Worm (Caenorhabditis elegans) whole organism, L2 larva: Measurements from ENCODE around the gene K02F6.5.
"Not testable (repeated sequence)": the region's sequence is repeated elsewhere in the genome, so short reads cannot be mapped to it uniquely, and the experiment has no call there.

Experiments used
- C34F6.9 ChIP-seq: fragments of 150-350 bp; optimal IDR thresholded peaks from 2 replicates; lab custom pipeline; 2014; ENCODE audit warnings: missing biosample characterization, missing genetic modification characterization
- F13H6.1 ChIP-seq: sonication (generic microtip); optimal IDR thresholded peaks from 2 replicates; lab custom pipeline; 2016; ENCODE audit warnings: missing genetic modification characterization, missing compliant biosample characterization
- R02D3.7 ChIP-seq: fragments of 150-350 bp; optimal IDR thresholded peaks from 2 replicates; lab custom pipeline; 2014; ENCODE audit warnings: missing biosample characterization, missing genetic modification characterization
- Y55F3AM.14 ChIP-seq: fragments of 200-800 bp; sonication (Bioruptor generic); optimal IDR thresholded peaks from 2 replicates; lab custom pipeline; 2018; ENCODE audit warnings: mild to moderate bottlenecking, missing genetic modification characterization, missing compliant biosample characterization
- ZK546.5 ChIP-seq: sonication (generic microtip); optimal IDR thresholded peaks from 2 replicates; lab custom pipeline; 2017; ENCODE audit warnings: missing biosample characterization, missing genetic modification characterization
- alr-1 ChIP-seq: fragments of 150-350 bp; optimal IDR thresholded peaks from 2 replicates; lab custom pipeline; 2014; ENCODE audit warnings: missing biosample characterization, missing genetic modification characterization
- aly-2 ChIP-seq: fragments of 150-350 bp; optimal IDR thresholded peaks from 2 replicates; lab custom pipeline; 2014; ENCODE audit warnings: missing biosample characterization, missing genetic modification characterization
- ama-1 ChIP-seq: fragments of 150-350 bp; optimal IDR thresholded peaks from 2 replicates; lab custom pipeline; 2018; ENCODE audit warnings: inconsistent platforms
- ceh-16 ChIP-seq: fragments of 150-350 bp; optimal IDR thresholded peaks from 2 replicates; lab custom pipeline; 2014; ENCODE audit warnings: missing biosample characterization, missing genetic modification characterization
- ceh-82 ChIP-seq: fragments of 150-350 bp; optimal IDR thresholded peaks from 2 replicates; lab custom pipeline; 2014; ENCODE audit warnings: missing biosample characterization, missing genetic modification characterization
- crh-2 ChIP-seq: sonication (generic microtip); optimal IDR thresholded peaks from 2 replicates; lab custom pipeline; 2017; ENCODE audit warnings: missing biosample characterization, missing genetic modification characterization
- dmd-4 ChIP-seq: sonication (generic microtip); optimal IDR thresholded peaks from 2 replicates; lab custom pipeline; 2017; ENCODE audit warnings: missing biosample characterization, missing genetic modification characterization
- egl-27 ChIP-seq: sonication (generic microtip); optimal IDR thresholded peaks from 3 replicates; lab custom pipeline; 2017; ENCODE audit warnings: missing biosample characterization, missing genetic modification reagents, missing genetic modification characterization
- elt-1 ChIP-seq: fragments of 150-350 bp; optimal IDR thresholded peaks from 2 replicates; lab custom pipeline; 2014; ENCODE audit warnings: missing biosample characterization, missing genetic modification characterization
- elt-3 ChIP-seq: sonication (generic microtip); optimal IDR thresholded peaks from 2 replicates; lab custom pipeline; 2017; ENCODE audit warnings: missing biosample characterization, missing genetic modification characterization
- fos-1 ChIP-seq: fragments of 150-350 bp; optimal IDR thresholded peaks from 2 replicates; lab custom pipeline; 2014; ENCODE audit warnings: missing biosample characterization, missing genetic modification characterization
- gmeb-1 ChIP-seq: fragments of 150-350 bp; optimal IDR thresholded peaks from 2 replicates; lab custom pipeline; 2014; ENCODE audit warnings: missing biosample characterization, missing genetic modification characterization
- lin-11 ChIP-seq: fragments of 150-350 bp; sonication (generic microtip); optimal IDR thresholded peaks from 2 replicates; lab custom pipeline; 2014; ENCODE audit warnings: missing biosample characterization, missing genetic modification characterization, inconsistent platforms, mixed read lengths
- lin-13 ChIP-seq: fragments of 150-350 bp; optimal IDR thresholded peaks from 2 replicates; lab custom pipeline; 2014; ENCODE audit warnings: missing biosample characterization, missing genetic modification reagents, missing genetic modification characterization
- lin-39 ChIP-seq: fragments of 150-350 bp; optimal IDR thresholded peaks from 2 replicates; lab custom pipeline; 2014; ENCODE audit warnings: missing biosample characterization, missing genetic modification reagents, missing genetic modification characterization
- lsy-2 ChIP-seq, 2 experiments: fragments of 150-350 bp in 1 of 2; sonication (generic microtip) in 1 of 2; optimal IDR thresholded peaks; 2 replicates each; lab custom pipeline; 2014 to 2017; ENCODE audit warnings: missing biosample characterization in 2 of 2, missing genetic modification characterization in 2 of 2
- mab-5 ChIP-seq: fragments of 150-350 bp; optimal IDR thresholded peaks from 2 replicates; lab custom pipeline; 2014; ENCODE audit warnings: missing biosample characterization, missing genetic modification characterization
- mbf-1 ChIP-seq: sonication (generic microtip); optimal IDR thresholded peaks from 2 replicates; lab custom pipeline; 2017; ENCODE audit warnings: missing biosample characterization, missing genetic modification characterization
- mdl-1 ChIP-seq, 2 experiments: fragments of 150-350 bp in 1 of 2; sonication (generic microtip) in 1 of 2; optimal IDR thresholded peaks; 2 replicates each; lab custom pipeline; 2017; ENCODE audit warnings: missing biosample characterization in 2 of 2, missing genetic modification characterization in 2 of 2
- nhr-10 ChIP-seq: sonication (generic microtip); optimal IDR thresholded peaks from 2 replicates; lab custom pipeline; 2017; ENCODE audit warnings: missing biosample characterization, missing genetic modification characterization
- nhr-11 ChIP-seq: fragments of 150-350 bp; optimal IDR thresholded peaks from 2 replicates; lab custom pipeline; 2014; ENCODE audit warnings: missing biosample characterization, missing genetic modification characterization
- nhr-12 ChIP-seq: fragments of 150-350 bp; optimal IDR thresholded peaks from 2 replicates; lab custom pipeline; 2014; ENCODE audit warnings: missing biosample characterization, missing genetic modification characterization
- nhr-129 ChIP-seq: fragments of 150-350 bp; optimal IDR thresholded peaks from 2 replicates; lab custom pipeline; 2014; ENCODE audit warnings: missing biosample characterization, missing genetic modification characterization
- nhr-21 ChIP-seq: fragments of 150-350 bp; optimal IDR thresholded peaks from 2 replicates; lab custom pipeline; 2014; ENCODE audit warnings: missing biosample characterization, missing genetic modification characterization
- nhr-23 ChIP-seq: fragments of 150-350 bp; optimal IDR thresholded peaks from 2 replicates; lab custom pipeline; 2014; ENCODE audit warnings: missing biosample characterization, missing genetic modification reagents, missing genetic modification characterization
- nhr-237 ChIP-seq: fragments of 150-350 bp; optimal IDR thresholded peaks from 2 replicates; lab custom pipeline; 2014; ENCODE audit warnings: missing biosample characterization, missing genetic modification characterization
- nhr-25 ChIP-seq: fragments of 150-350 bp; sonication (generic microtip); optimal IDR thresholded peaks from 3 replicates; lab custom pipeline; 2014; ENCODE audit warnings: missing biosample characterization, missing genetic modification characterization
- nhr-6 ChIP-seq: fragments of 150-350 bp; optimal IDR thresholded peaks from 2 replicates; lab custom pipeline; 2014; ENCODE audit warnings: missing biosample characterization, missing genetic modification characterization
- nhr-77 ChIP-seq: fragments of 150-350 bp; optimal IDR thresholded peaks from 2 replicates; lab custom pipeline; 2014; ENCODE audit warnings: missing biosample characterization, missing genetic modification characterization
- peb-1 ChIP-seq: fragments of 150-350 bp; optimal IDR thresholded peaks from 2 replicates; lab custom pipeline; 2014; ENCODE audit warnings: missing biosample characterization, missing genetic modification characterization
- sem-4 ChIP-seq: fragments of 150-350 bp; optimal IDR thresholded peaks from 2 replicates; lab custom pipeline; 2014; ENCODE audit warnings: missing biosample characterization, missing genetic modification reagents, missing genetic modification characterization
- skn-1 ChIP-seq: sonication (generic microtip); optimal IDR thresholded peaks from 2 replicates; lab custom pipeline; 2017; ENCODE audit warnings: missing biosample characterization, missing genetic modification characterization
- sma-3 ChIP-seq: sonication (generic microtip); optimal IDR thresholded peaks from 2 replicates; lab custom pipeline; 2016; ENCODE audit warnings: missing genetic modification reagents, missing genetic modification characterization, missing compliant biosample characterization
- sma-9 ChIP-seq, 2 experiments: fragments of 150-350 bp in 1 of 2; sonication (generic microtip) in 1 of 2; optimal IDR thresholded peaks; 2 replicates each; lab custom pipeline; 2014 to 2016; ENCODE audit warnings: missing genetic modification characterization in 2 of 2, mild to moderate bottlenecking in 1 of 2, missing biosample characterization in 1 of 2, missing compliant biosample characterization in 1 of 2, missing genetic modification reagents in 1 of 2, moderate library complexity in 1 of 2
- snpc-4 ChIP-seq: fragments of 150-350 bp; optimal IDR thresholded peaks from 2 replicates; lab custom pipeline; 2014; ENCODE audit warnings: missing biosample characterization, missing genetic modification characterization
- unc-39 ChIP-seq: fragments of 150-350 bp; optimal IDR thresholded peaks from 2 replicates; lab custom pipeline; 2014; ENCODE audit warnings: missing biosample characterization, missing genetic modification characterization
- unc-55 ChIP-seq: fragments of 150-350 bp; sonication (generic microtip); optimal IDR thresholded peaks from 3 replicates; lab custom pipeline; 2014; ENCODE audit warnings: missing biosample characterization, missing genetic modification reagents, missing genetic modification characterization
- unc-62 ChIP-seq: fragments of 150-350 bp; optimal IDR thresholded peaks from 2 replicates; lab custom pipeline; 2014; ENCODE audit warnings: missing biosample characterization, missing genetic modification reagents, missing genetic modification characterization
- zag-1 ChIP-seq: fragments of 150-350 bp; optimal IDR thresholded peaks from 2 replicates; lab custom pipeline; 2014; ENCODE audit warnings: missing biosample characterization, missing genetic modification characterization
- ztf-1 ChIP-seq: fragments of 200-800 bp; sonication (Bioruptor generic); conservative IDR thresholded peaks from 2 replicates; pipeline ENCODE4 v1.3.6; 2022; ENCODE audit warnings: missing genetic modification characterization, missing compliant biosample characterization
- ztf-11 ChIP-seq: sonication (generic microtip); optimal IDR thresholded peaks from 2 replicates; lab custom pipeline; 2017; ENCODE audit warnings: missing biosample characterization, missing genetic modification characterization
- ztf-4 ChIP-seq: fragments of 150-350 bp; optimal IDR thresholded peaks from 2 replicates; lab custom pipeline; 2014; ENCODE audit warnings: missing biosample characterization, missing genetic modification characterization

Gene K02F6.5

ce11 chrII:2553662-2554061 lies 19.1 kb downstream of the K02F6.5 start, which contains the start of gene K02F6.1:
Gene K02F6.1 (plus strand): TSS chrII:2553962.
- TF ChIP-seq fos-1 (tag; lab: Kevin White, UChicago); nhr-77 (tag; lab: Kevin White, UChicago); R02D3.7: not testable (repeated sequence)
- TF ChIP-seq, all 48 proteins: peak for 0; not testable (repeated sequence) for 48

ce11 chrII:2563973-2564372 lies 29.4 kb downstream of the K02F6.5 start, which contains the start of gene nep-18:
Gene nep-18 (minus strand): TSS chrII:2564073.
- TF ChIP-seq sma-9 (GFP tag; optimal IDR thresholded peaks at IDR 0.05; lab: Kevin White, UChicago) (no peak), sma-9 (tag; optimal IDR thresholded peaks at IDR 0.05; lab: Kevin White, UChicago) (no peak), lin-39 (tag; lab: Kevin White, UChicago) (no peak), ztf-4 (tag; lab: Kevin White, UChicago) (no peak), nhr-6 (no peak), nhr-77 (tag; lab: Kevin White, UChicago) (no peak), nhr-237 (tag; lab: Kevin White, UChicago) (no peak), lin-13 (no peak), nhr-25 (tag; lab: Kevin White, UChicago) (no peak), lsy-2 (tag; optimal IDR thresholded peaks at IDR 0.05; lab: Kevin White, UChicago) (no peak), nhr-23 (tag; lab: Kevin White, UChicago) (no peak), nhr-21 (no peak), snpc-4 (tag; lab: Kevin White, UChicago) (no peak), aly-2 (no peak), ZK546.5 (tag; lab: Kevin White, UChicago) (no peak)

DNA sequence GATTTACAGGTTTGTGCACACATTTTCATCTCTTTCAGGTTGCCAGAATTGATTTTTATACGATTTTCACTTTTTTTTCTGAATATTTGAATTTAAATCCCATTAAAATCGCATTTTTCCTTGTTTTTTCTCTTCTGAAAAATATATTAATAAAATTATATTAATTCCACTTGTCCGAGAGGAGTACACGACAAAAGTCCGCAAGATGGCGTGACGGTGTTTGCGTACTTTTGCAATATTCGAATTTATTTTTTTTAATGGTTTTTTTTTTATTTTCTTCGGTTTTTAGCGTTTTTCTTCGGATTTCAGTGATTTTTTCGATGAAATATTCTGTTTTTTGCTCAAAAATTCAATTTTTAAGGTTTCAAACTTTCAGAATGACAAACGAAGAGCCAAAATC lies 30.3 kb downstream of the K02F6.5 start, which contains the start of gene usp-39:
Gene usp-39, plus strand, starts transcription at position 377 of the 400 bp plus-strand sequence.
- peak; percentile 81 for TF ChIP-seq nhr-25 (tag; lab: Kevin White, UChicago)
- peak; percentile 4 for TF ChIP-seq ceh-16
- no peak for TF ChIP-seq elt-1 (tag; lab: Kevin White, UChicago)
- peak; percentile 6 for TF ChIP-seq R02D3.7
- peak; percentile 88 for TF ChIP-seq lin-13
- peak; percentile 33 for TF ChIP-seq nhr-6
- TF ChIP-seq nhr-21, result peak; percentile 38
- no peak for TF ChIP-seq mbf-1 (tag; lab: Kevin White, UChicago)
- TF ChIP-seq snpc-4 (tag; lab: Kevin White, UChicago), result peak; percentile 65
- TF ChIP-seq alr-1 (tag; lab: Kevin White, UChicago), result no peak
- TF ChIP-seq nhr-12, result peak; percentile 41
- TF ChIP-seq nhr-23 (tag; lab: Kevin White, UChicago), result no peak
- TF ChIP-seq mab-5, result peak; percentile 65
- TF ChIP-seq lin-11 (tag; lab: Kevin White, UChicago), result no peak
- TF ChIP-seq unc-55 (GFP tag; lab: Kevin White, UChicago), result peak; percentile 94
- no peak for TF ChIP-seq dmd-4
- peak; percentile 90 for TF ChIP-seq C34F6.9 (tag; lab: Kevin White, UChicago)
- TF ChIP-seq nhr-237 (tag; lab: Kevin White, UChicago), result peak; percentile 9
- TF ChIP-seq elt-3 (tag; lab: Kevin White, UChicago), result no peak
- peak; percentile 17 for TF ChIP-seq ztf-4 (tag; lab: Kevin White, UChicago)
- TF ChIP-seq crh-2 (tag; lab: Kevin White, UChicago), result peak; percentile 82
- no peak for TF ChIP-seq aly-2
- peak; percentile 84 to 93 for TF ChIP-seq lsy-2 (tag; optimal IDR thresholded peaks at IDR 0.05; lab: Kevin White, UChicago)
- TF ChIP-seq unc-39 (tag; lab: Kevin White, UChicago), result no peak
- TF ChIP-seq ZK546.5 (tag; lab: Kevin White, UChicago), result peak; percentile 30
- TF ChIP-seq unc-62 (GFP tag; lab: Kevin White, UChicago), result no peak
- no peak for TF ChIP-seq sma-3
- TF ChIP-seq skn-1 (tag; lab: Kevin White, UChicago), result no peak
- peak; percentile 67 for TF ChIP-seq nhr-10 (tag; lab: Kevin White, UChicago)
- TF ChIP-seq egl-27 (tag; lab: Kevin White, UChicago), result peak; percentile 32
- TF ChIP-seq ceh-82 (tag; lab: Kevin White, UChicago), result no peak
- no peak for TF ChIP-seq nhr-11 (tag; lab: Kevin White, UChicago)
- TF ChIP-seq lin-39 (tag; lab: Kevin White, UChicago), result no peak
- peak; percentile 60 for TF ChIP-seq fos-1 (tag; lab: Kevin White, UChicago)
- TF ChIP-seq ztf-1 (GFP tag; lab: Robert Waterston, UW), result no peak
- no peak for TF ChIP-seq F13H6.1 (tag; lab: Kevin White, UChicago)
- peak; percentile 88 for TF ChIP-seq gmeb-1 (tag; lab: Kevin White, UChicago)
- no peak for TF ChIP-seq sma-9 (GFP tag; optimal IDR thresholded peaks at IDR 0.05; lab: Kevin White, UChicago)
- no peak for TF ChIP-seq sma-9 (tag; optimal IDR thresholded peaks at IDR 0.05; lab: Kevin White, UChicago)
- TF ChIP-seq nhr-129 (tag; lab: Kevin White, UChicago), result no peak
- no peak for TF ChIP-seq ama-1 (lab: Kevin White, UChicago)
- TF ChIP-seq zag-1 (tag; lab: Kevin White, UChicago), result peak; percentile 13
- TF ChIP-seq mdl-1 (tag; optimal IDR thresholded peaks at IDR 0.05; lab: Kevin White, UChicago), result peak in 1 of 2 experiments; percentile 28
- peak; percentile 13 for TF ChIP-seq nhr-77 (tag; lab: Kevin White, UChicago)
- peak; percentile 85 for TF ChIP-seq sem-4 (tag; lab: Kevin White, UChicago)
- TF ChIP-seq Y55F3AM.14 (GFP tag; lab: Kevin White, UChicago), result no peak
- TF ChIP-seq ztf-11, result no peak
- TF ChIP-seq peb-1 (tag; lab: Kevin White, UChicago), result no peak
